Fruit fly (Drosophila melanogaster) whole organism, wandering third instar larva: ENCODE measurements around the gene CG46387.

Source experiments
- Hr78 ChIP-seq: fragments of >200 bp; optimal IDR thresholded peaks from 2 replicates; lab custom pipeline; 2017; ENCODE audit warnings: missing biosample characterization, missing genetic modification characterization
- N ChIP-seq: fragments of >200 bp; optimal IDR thresholded peaks from 2 replicates; lab custom pipeline; 2018; ENCODE audit warnings: missing biosample characterization, missing external identifiers, missing genetic modification characterization
- h ChIP-seq: fragments of 200-800 bp; sonication (Bioruptor generic); optimal IDR thresholded peaks from 3 replicates; lab custom pipeline; 2016; ENCODE audit warnings: missing biosample characterization, mild to moderate bottlenecking, missing genetic modification characterization

DNA sequence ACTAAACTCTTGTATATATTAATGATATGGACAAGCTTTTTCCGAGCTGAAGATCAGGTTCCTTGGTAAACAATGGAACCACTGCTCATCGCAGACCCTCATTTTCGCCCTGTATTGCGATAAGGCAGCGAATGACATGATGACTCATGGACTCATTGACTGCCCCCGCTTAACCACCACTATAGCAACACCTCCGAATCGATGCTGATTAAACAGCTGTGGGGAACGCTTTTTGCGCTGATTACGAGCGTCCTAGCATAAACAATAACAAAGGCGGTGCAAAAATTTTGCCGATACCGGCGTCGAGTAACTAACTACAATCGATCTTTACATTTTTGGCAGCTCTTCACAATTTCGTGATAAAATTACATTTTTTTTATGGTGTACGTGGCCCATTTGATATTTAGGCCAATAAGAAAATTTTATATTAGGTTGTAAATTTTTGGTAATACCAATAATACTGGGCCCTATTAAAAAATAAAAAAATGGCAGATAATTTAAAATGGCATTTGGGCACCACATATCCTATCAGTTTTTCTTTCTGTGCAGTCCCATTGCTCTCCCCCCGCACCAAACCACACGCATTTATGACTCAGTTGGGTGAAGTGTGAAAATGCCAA lies 1.2 kb upstream of the CG46387 start:
- TF ChIP-seq h (GFP tag; lab: Kevin White, UChicago) (peak; percentile 55), N (no peak), Hr78 (GFP tag; lab: Kevin White, UChicago) (no peak)
